Fruit fly (Drosophila melanogaster) whole organism, embryonic: ENCODE results near the gene Cyp4ac3.

ENCODE experiments used
- Atf6 ChIP-seq: fragments of 200-800 bp; sonication (Bioruptor generic); IDR thresholded peaks from 2 replicates; pipeline ENCODE4 v1.3.6; 2022; ENCODE audit warnings: missing biosample characterization, missing genetic modification characterization
- BtbVII ChIP-seq: fragments of 200-800 bp; sonication (Bioruptor generic); optimal IDR thresholded peaks from 3 replicates; lab custom pipeline; 2017; ENCODE audit warnings: missing biosample characterization, mild to moderate bottlenecking, missing genetic modification characterization
- CG10543 ChIP-seq: fragments of 200-800 bp; sonication (Bioruptor generic); optimal IDR thresholded peaks from 3 replicates; lab custom pipeline; 2017; ENCODE audit warnings: missing biosample characterization, mild to moderate bottlenecking, missing genetic modification characterization, moderate library complexity
- CG10979 ChIP-seq: fragments of 200-800 bp; sonication (Bioruptor generic); optimal IDR thresholded peaks from 2 replicates; lab custom pipeline; 2018; ENCODE audit warnings: missing biosample characterization, mild to moderate bottlenecking, missing genetic modification characterization, moderate library complexity
- CG11093 ChIP-seq: fragments of 200-800 bp; sonication (Bioruptor generic); IDR thresholded peaks from 3 replicates; pipeline ENCODE4 v1.3.6; 2022; ENCODE audit warnings: missing biosample characterization, missing genetic modification characterization
- CG13624 ChIP-seq: fragments of 200-800 bp; sonication (Bioruptor generic); optimal IDR thresholded peaks from 2 replicates; lab custom pipeline; 2016; ENCODE audit warnings: missing biosample characterization, missing genetic modification characterization
- CG14050 ChIP-seq: fragments of 200-800 bp; sonication (Bioruptor generic); IDR thresholded peaks from 3 replicates; pipeline ENCODE4 v1.3.6; 2022; ENCODE audit warnings: missing biosample characterization, missing genetic modification characterization
- CG15011 ChIP-seq: fragments of 200-800 bp; sonication (Bioruptor generic); optimal IDR thresholded peaks from 3 replicates; lab custom pipeline; 2018; ENCODE audit warnings: missing biosample characterization, mild to moderate bottlenecking, missing genetic modification characterization
- CG15269 ChIP-seq: fragments of 200-800 bp; sonication (Bioruptor generic); optimal IDR thresholded peaks from 2 replicates; lab custom pipeline; 2018; ENCODE audit warnings: missing biosample characterization, mild to moderate bottlenecking, missing genetic modification characterization, moderate library complexity
- CG16815 ChIP-seq: fragments of 200-800 bp; sonication (Bioruptor generic); optimal IDR thresholded peaks from 3 replicates; lab custom pipeline; 2017; ENCODE audit warnings: missing biosample characterization, mild to moderate bottlenecking, missing genetic modification characterization
- CG17359 ChIP-seq: fragments of 200-800 bp; sonication (Bioruptor generic); optimal IDR thresholded peaks from 3 replicates; lab custom pipeline; 2018; ENCODE audit warnings: missing biosample characterization, mild to moderate bottlenecking, missing genetic modification characterization, moderate library complexity
- CG17912 ChIP-seq: fragments of 200-800 bp; sonication (Bioruptor generic); optimal IDR thresholded peaks from 2 replicates; lab custom pipeline; 2018; ENCODE audit warnings: missing biosample characterization, mild to moderate bottlenecking, missing genetic modification characterization
- CG30431 ChIP-seq: fragments of 200-800 bp; sonication (Bioruptor generic); optimal IDR thresholded peaks from 2 replicates; lab custom pipeline; 2017; ENCODE audit warnings: missing biosample characterization, missing genetic modification characterization
- CG31224 ChIP-seq: fragments of 200-800 bp; sonication (Bioruptor generic); IDR thresholded peaks from 2 replicates; pipeline ENCODE4 v1.3.6; 2022; ENCODE audit warnings: missing biosample characterization, missing genetic modification characterization
- CG31365 ChIP-seq: fragments of 200-800 bp; sonication (Bioruptor generic); optimal IDR thresholded peaks from 2 replicates; lab custom pipeline; 2018; ENCODE audit warnings: missing biosample characterization, mild to moderate bottlenecking, missing genetic modification characterization
- CG4328 ChIP-seq: fragments of 200-800 bp; sonication (Bioruptor generic); optimal IDR thresholded peaks from 3 replicates; lab custom pipeline; 2017; ENCODE audit warnings: missing biosample characterization, missing genetic modification reagents, missing genetic modification characterization
- CG43689 ChIP-seq: fragments of 200-800 bp; sonication (Bioruptor generic); IDR thresholded peaks from 2 replicates; pipeline ENCODE4 v1.3.6; 2022; ENCODE audit warnings: missing biosample characterization, missing genetic modification characterization
- CG4404 ChIP-seq: fragments of 200-800 bp; sonication (Bioruptor generic); IDR thresholded peaks from 2 replicates; pipeline ENCODE4 v1.3.6; 2022; ENCODE audit warnings: missing biosample characterization, missing genetic modification characterization
- CG6654 ChIP-seq: fragments of 200-800 bp; sonication (Bioruptor generic); optimal IDR thresholded peaks from 2 replicates; lab custom pipeline; 2017; ENCODE audit warnings: missing biosample characterization, mild to moderate bottlenecking, missing genetic modification characterization
- CG6689 ChIP-seq: fragments of 200-800 bp; sonication (Bioruptor generic); IDR thresholded peaks from 2 replicates; pipeline ENCODE4 v1.3.6; 2022; ENCODE audit warnings: missing biosample characterization, missing genetic modification characterization
- CG8944 ChIP-seq: fragments of 200-800 bp; sonication (Bioruptor generic); optimal IDR thresholded peaks from 3 replicates; lab custom pipeline; 2016; ENCODE audit warnings: missing biosample characterization, missing genetic modification characterization
- Deaf1 ChIP-seq: fragments of 200-800 bp; optimal IDR thresholded peaks from 3 replicates; lab custom pipeline; 2019; ENCODE audit warnings: missing biosample characterization, mild to moderate bottlenecking, missing genetic modification characterization, moderate library complexity
- Dip2 ChIP-seq: fragments of 200-800 bp; sonication (Bioruptor generic); IDR thresholded peaks from 2 replicates; pipeline ENCODE4 v1.3.6; 2022; ENCODE audit warnings: missing biosample characterization, missing genetic modification characterization
- Fer2 ChIP-seq: fragments of 200-800 bp; sonication (Bioruptor generic); optimal IDR thresholded peaks from 2 replicates; lab custom pipeline; 2018; ENCODE audit warnings: missing biosample characterization, mild to moderate bottlenecking, missing genetic modification characterization, moderate library complexity
- Hey ChIP-seq: fragments of 200-800 bp; sonication (Bioruptor generic); optimal IDR thresholded peaks from 3 replicates; lab custom pipeline; 2018; ENCODE audit warnings: missing biosample characterization, mild to moderate bottlenecking, missing genetic modification characterization
- Lhr ChIP-seq: fragments of 200-800 bp; sonication (Bioruptor generic); optimal IDR thresholded peaks from 3 replicates; lab custom pipeline; 2017; ENCODE audit warnings: mild to moderate bottlenecking, missing biosample characterization, missing genetic modification reagents, missing genetic modification characterization
- MTF-1 ChIP-seq: fragments of 200-800 bp; sonication (Bioruptor generic); optimal IDR thresholded peaks from 2 replicates; lab custom pipeline; 2018; ENCODE audit warnings: missing biosample characterization, mild to moderate bottlenecking, missing genetic modification characterization, borderline replicate concordance
- Med ChIP-seq: fragments of 200-800 bp; sonication (Bioruptor generic); peaks from one replicate; lab custom pipeline; 2016; ENCODE audit warnings: missing biosample characterization, missing genetic modification characterization, mild to moderate bottlenecking, inconsistent platforms, moderate library complexity
- Side ChIP-seq: fragments of 200-800 bp; sonication (Bioruptor generic); optimal IDR thresholded peaks from 2 replicates; lab custom pipeline; 2016; ENCODE audit warnings: missing biosample characterization, missing genetic modification characterization
- Taf1 ChIP-seq: fragments of 200-800 bp; sonication (Bioruptor generic); IDR thresholded peaks from 2 replicates; pipeline ENCODE4 v1.3.6; 2022; ENCODE audit warnings: missing biosample characterization, missing genetic modification characterization
- Vsx1 ChIP-seq: fragments of 200-800 bp; sonication (Bioruptor generic); optimal IDR thresholded peaks from 2 replicates; lab custom pipeline; 2017; ENCODE audit warnings: missing biosample characterization, mild to moderate bottlenecking, missing genetic modification characterization, missing genetic modification reagents
- Xrp1 ChIP-seq: fragments of 200-800 bp; sonication (Bioruptor generic); IDR thresholded peaks from 2 replicates; pipeline ENCODE4 v1.3.6; 2022; ENCODE audit warnings: missing biosample characterization, missing genetic modification characterization
- bsh ChIP-seq, 2 experiments: fragments of 200-800 bp; sonication (Bioruptor generic); optimal IDR thresholded peaks; 2 replicates each; lab custom pipeline; 2017 to 2018; ENCODE audit warnings: mild to moderate bottlenecking in 2 of 2, missing biosample characterization in 2 of 2, missing genetic modification characterization in 2 of 2, moderate library complexity in 1 of 2
- chm ChIP-seq: fragments of 200-800 bp; sonication (Bioruptor generic); IDR thresholded peaks from 2 replicates; pipeline ENCODE4 v1.3.6; 2022; ENCODE audit warnings: missing biosample characterization, missing genetic modification characterization
- crol ChIP-seq: fragments of 200-800 bp; sonication (Bioruptor generic); IDR thresholded peaks from 2 replicates; pipeline ENCODE4 v1.3.6; 2022; ENCODE audit warnings: missing biosample characterization, missing genetic modification characterization
- dmrt11E ChIP-seq: fragments of 200-800 bp; sonication (Bioruptor generic); optimal IDR thresholded peaks from 3 replicates; lab custom pipeline; 2018; ENCODE audit warnings: missing biosample characterization, mild to moderate bottlenecking, missing genetic modification characterization, moderate library complexity
- gce ChIP-seq: fragments of 200-800 bp; sonication (Bioruptor generic); IDR thresholded peaks from 3 replicates; pipeline ENCODE4 v1.3.6; 2022; ENCODE audit warnings: missing biosample characterization, missing genetic modification characterization
- gem ChIP-seq: fragments of 200-800 bp; sonication (Bioruptor generic); optimal IDR thresholded peaks from 2 replicates; lab custom pipeline; 2019; ENCODE audit warnings: missing biosample characterization, mild to moderate bottlenecking, missing genetic modification characterization, moderate library complexity
- grn ChIP-seq: fragments of 200-800 bp; sonication (Bioruptor generic); optimal IDR thresholded peaks from 3 replicates; lab custom pipeline; 2017; ENCODE audit warnings: missing biosample characterization, missing genetic modification characterization
- lilli ChIP-seq: fragments of 200-800 bp; sonication (Bioruptor generic); optimal IDR thresholded peaks from 3 replicates; lab custom pipeline; 2016; ENCODE audit warnings: missing biosample characterization, missing genetic modification characterization
- lola ChIP-seq, 3 experiments: fragments of >200 bp in 2 of 3; fragments of 200-800 bp in 1 of 3; sonication (Bioruptor generic) in 1 of 3; optimal IDR thresholded peaks; 2 replicates each; lab custom pipeline; 2017 to 2019; ENCODE audit warnings: missing biosample characterization in 3 of 3, missing genetic modification characterization in 3 of 3, mild to moderate bottlenecking in 1 of 3, moderate library complexity in 1 of 3
- luna ChIP-seq: fragments of 200-800 bp; sonication (Bioruptor generic); optimal IDR thresholded peaks from 2 replicates; lab custom pipeline; 2016; ENCODE audit warnings: missing biosample characterization, missing genetic modification characterization
- maf-S ChIP-seq: fragments of 200-800 bp; sonication (Bioruptor generic); optimal IDR thresholded peaks from 2 replicates; lab custom pipeline; 2016; ENCODE audit warnings: missing biosample characterization, missing genetic modification characterization
- nerfin-2 ChIP-seq: fragments of 200-800 bp; sonication (Bioruptor generic); IDR thresholded peaks from 2 replicates; pipeline ENCODE4 v1.3.6; 2022; ENCODE audit warnings: missing biosample characterization, missing genetic modification characterization; ENCODE audit not compliant: partially characterized antibody
- oc ChIP-seq: fragments of 200-800 bp; sonication (Bioruptor generic); optimal IDR thresholded peaks from 2 replicates; lab custom pipeline; 2018; ENCODE audit warnings: missing biosample characterization, mild to moderate bottlenecking, missing genetic modification characterization, moderate library complexity
- ro ChIP-seq: fragments of 200-800 bp; sonication (Bioruptor generic); IDR thresholded peaks from 2 replicates; pipeline ENCODE4 v1.3.6; 2022; ENCODE audit warnings: missing biosample characterization, missing genetic modification characterization
- sens-2 ChIP-seq: fragments of 200-800 bp; sonication (Bioruptor generic); IDR thresholded peaks from 2 replicates; pipeline ENCODE4 v1.3.6; 2022; ENCODE audit warnings: missing biosample characterization, missing genetic modification characterization
- stwl ChIP-seq: fragments of 200-800 bp; sonication (Bioruptor generic); optimal IDR thresholded peaks from 3 replicates; lab custom pipeline; 2018; ENCODE audit warnings: missing biosample characterization, mild to moderate bottlenecking, missing genetic modification characterization, moderate library complexity
- unc-4 ChIP-seq: fragments of 200-800 bp; sonication (Bioruptor generic); IDR thresholded peaks from 2 replicates; pipeline ENCODE4 v1.3.6; 2022; ENCODE audit warnings: missing biosample characterization, missing genetic modification characterization; ENCODE audit not compliant: partially characterized antibody
- usp ChIP-seq: fragments of >200 bp; optimal IDR thresholded peaks from 2 replicates; lab custom pipeline; 2017; ENCODE audit warnings: missing biosample characterization, missing genetic modification characterization
- vfl ChIP-seq: fragments of 200-800 bp; sonication (Bioruptor generic); optimal IDR thresholded peaks from 2 replicates; lab custom pipeline; 2016; ENCODE audit warnings: missing biosample characterization, missing genetic modification characterization

The Cyp4ac3 gene

DNA sequence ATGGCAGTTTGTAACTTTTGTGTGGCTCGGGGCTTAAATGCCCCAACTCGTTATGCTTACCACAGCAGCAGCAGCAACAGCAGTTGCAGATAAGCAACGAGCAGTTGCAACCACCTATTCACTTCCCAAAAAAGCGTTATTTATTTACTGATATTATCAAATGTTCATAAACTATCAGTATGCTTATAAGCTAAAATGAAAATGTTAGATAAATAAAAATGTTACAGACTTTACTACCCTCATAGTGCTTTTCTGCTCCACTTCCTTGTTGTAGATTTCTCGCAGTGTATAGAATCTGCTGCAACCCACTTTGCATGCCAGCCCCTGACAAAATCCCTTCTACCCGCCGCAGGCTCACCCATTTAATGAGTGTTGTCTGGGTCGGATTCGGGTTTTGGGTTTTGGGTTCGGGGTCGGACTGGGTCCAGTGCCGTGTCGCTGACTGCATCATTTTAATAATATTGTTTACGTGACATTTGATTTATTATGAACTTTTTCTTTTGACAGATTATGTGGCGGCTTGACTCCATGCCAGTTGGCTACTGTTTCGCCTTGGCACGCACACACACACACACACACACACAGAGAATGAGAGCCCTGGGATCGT, 14.1 kb upstream of the Cyp4ac3 start (continued):
- TF ChIP-seq Fer2 (tag; lab: Kevin White, UChicago): no peak
- TF ChIP-seq Dip2 (GFP tag; lab: Robert Waterston, UW): no peak
- TF ChIP-seq dmrt11E (tag; lab: Kevin White, UChicago): peak; percentile 28
- TF ChIP-seq Med: peak; percentile 56
- peak; percentile 6 for TF ChIP-seq CG17359 (tag; lab: Kevin White, UChicago)
- TF ChIP-seq oc (tag; lab: Kevin White, UChicago): no peak
- TF ChIP-seq Hey (tag; lab: Kevin White, UChicago): no peak
- TF ChIP-seq Xrp1: peak; percentile 31; the same call in 1 of the 2 replicates
- TF ChIP-seq CG15011 (GFP tag; lab: Kevin White, UChicago): no peak
- TF ChIP-seq lilli (GFP tag; lab: Kevin White, UChicago): no peak
- TF ChIP-seq CG10979 (tag; lab: Kevin White, UChicago): peak; percentile 32
- no peak for TF ChIP-seq CG14050 (GFP tag; lab: Robert Waterston, UW)
- no peak for TF ChIP-seq CG43689 (GFP tag; lab: Robert Waterston, UW)
- no peak for TF ChIP-seq unc-4 (GFP tag; lab: Robert Waterston, UW)
- no peak for TF ChIP-seq crol (GFP tag; lab: Robert Waterston, UW)
- TF ChIP-seq gce (GFP tag; lab: Robert Waterston, UW): no peak
- TF ChIP-seq CG31365 (tag; lab: Kevin White, UChicago): no peak
- TF ChIP-seq Lhr (GFP tag; lab: Kevin White, UChicago): no peak
- TF ChIP-seq BtbVII: no peak
- no peak for TF ChIP-seq nerfin-2 (GFP tag; lab: Robert Waterston, UW)
- TF ChIP-seq CG13624 (GFP tag; lab: Kevin White, UChicago): no peak
- peak; percentile 8 for TF ChIP-seq CG30431
- no peak for TF ChIP-seq ro (GFP tag; lab: Robert Waterston, UW)
- no peak for TF ChIP-seq stwl
- no peak for TF ChIP-seq Vsx1 (GFP tag; lab: Kevin White, UChicago)
- TF ChIP-seq CG11093: no peak
- no peak for TF ChIP-seq vfl (GFP tag; lab: Kevin White, UChicago)
- TF ChIP-seq Atf6 (GFP tag; lab: Robert Waterston, UW): no peak
- no peak for TF ChIP-seq maf-S (GFP tag; lab: Kevin White, UChicago)
- no peak for TF ChIP-seq CG8944 (GFP tag; lab: Kevin White, UChicago)
- no peak for TF ChIP-seq CG10543 (GFP tag; lab: Kevin White, UChicago)
- no peak for TF ChIP-seq CG31224 (GFP tag; lab: Robert Waterston, UW)
- TF ChIP-seq CG6689 (GFP tag; lab: Robert Waterston, UW): no peak
- peak; percentile 29 for TF ChIP-seq gem (tag; lab: Kevin White, UChicago)
- no peak for TF ChIP-seq CG4328
- no peak for TF ChIP-seq CG16815 (GFP tag; lab: Kevin White, UChicago)
- peak in 1 of 3 experiments; percentile 8 for TF ChIP-seq lola (GFP tag; optimal IDR thresholded peaks at IDR 0.05; lab: Kevin White, UChicago)
- TF ChIP-seq Side (GFP tag; lab: Kevin White, UChicago): no peak
- no peak for TF ChIP-seq CG15269 (tag; lab: Kevin White, UChicago)
- no peak for TF ChIP-seq luna
- no peak for TF ChIP-seq CG4404 (GFP tag; lab: Robert Waterston, UW)
- no peak for TF ChIP-seq chm
- peak; percentile 57 to 79 for TF ChIP-seq bsh (GFP tag; optimal IDR thresholded peaks at IDR 0.05; lab: Kevin White, UChicago)
- no peak for TF ChIP-seq MTF-1 (GFP tag; lab: Kevin White, UChicago)
- no peak for TF ChIP-seq usp (GFP tag; lab: Kevin White, UChicago)
- TF ChIP-seq grn (GFP tag; lab: Kevin White, UChicago): no peak
- TF ChIP-seq CG17912 (GFP tag; lab: Kevin White, UChicago): no peak
- no peak for TF ChIP-seq CG6654
- TF ChIP-seq Taf1 (GFP tag; lab: Robert Waterston, UW): no peak
- TF ChIP-seq sens-2 (GFP tag; lab: Robert Waterston, UW): no peak
- no peak for TF ChIP-seq Deaf1 (tag; lab: Kevin White, UChicago)
